Fruit fly (Drosophila melanogaster) whole organism, embryonic: ENCODE results near the gene CG13248.

ENCODE experiments used
- Bteb2 ChIP-seq: fragments of 200-800 bp; sonication (Bioruptor generic); optimal IDR thresholded peaks from 2 replicates; lab custom pipeline; 2016; ENCODE audit warnings: missing biosample characterization, missing genetic modification characterization
- CG10462 ChIP-seq: fragments of 200-800 bp; sonication (Bioruptor generic); optimal IDR thresholded peaks from 2 replicates; lab custom pipeline; 2016; ENCODE audit warnings: missing biosample characterization, missing genetic modification characterization
- CG11456 ChIP-seq: fragments of 200-800 bp; sonication (Bioruptor generic); IDR thresholded peaks from 3 replicates; pipeline ENCODE4 v1.3.6; 2022; ENCODE audit warnings: missing biosample characterization, missing genetic modification characterization
- CG11695 ChIP-seq: fragments of 200-800 bp; sonication (Bioruptor generic); IDR thresholded peaks from 3 replicates; pipeline ENCODE4 v1.3.6; 2022; ENCODE audit warnings: missing biosample characterization, missing genetic modification characterization
- CG12942 ChIP-seq: fragments of 200-800 bp; sonication (Bioruptor generic); optimal IDR thresholded peaks from 3 replicates; lab custom pipeline; 2016; ENCODE audit warnings: missing biosample characterization, missing genetic modification characterization
- CG13287 ChIP-seq: fragments of 200-800 bp; sonication (Bioruptor generic); IDR thresholded peaks from 2 replicates; pipeline ENCODE4 v1.3.6; 2022; ENCODE audit warnings: missing biosample characterization, missing genetic modification characterization; ENCODE audit not compliant: partially characterized antibody
- CG17912 ChIP-seq: fragments of 200-800 bp; sonication (Bioruptor generic); optimal IDR thresholded peaks from 2 replicates; lab custom pipeline; 2018; ENCODE audit warnings: missing biosample characterization, mild to moderate bottlenecking, missing genetic modification characterization
- CG18011 ChIP-seq: fragments of 200-800 bp; sonication (Bioruptor generic); optimal IDR thresholded peaks from 2 replicates; lab custom pipeline; 2017; ENCODE audit warnings: missing biosample characterization, missing genetic modification characterization, mild to moderate bottlenecking, moderate library complexity, missing genotype
- CG1832 ChIP-seq: fragments of 200-800 bp; sonication (Bioruptor generic); optimal IDR thresholded peaks from 2 replicates; lab custom pipeline; 2017; ENCODE audit warnings: missing biosample characterization, mild to moderate bottlenecking, missing genetic modification characterization, inconsistent platforms
- CG2129 ChIP-seq: fragments of 200-800 bp; sonication (Bioruptor generic); IDR thresholded peaks from 2 replicates; pipeline ENCODE4 v1.3.6; 2022; ENCODE audit warnings: missing biosample characterization, missing genetic modification characterization; ENCODE audit not compliant: partially characterized antibody
- CG30020 ChIP-seq: fragments of 200-800 bp; optimal IDR thresholded peaks from 2 replicates; lab custom pipeline; 2019; ENCODE audit warnings: missing biosample characterization, mild to moderate bottlenecking, missing genetic modification characterization, moderate library complexity
- CG31224 ChIP-seq: fragments of 200-800 bp; sonication (Bioruptor generic); IDR thresholded peaks from 2 replicates; pipeline ENCODE4 v1.3.6; 2022; ENCODE audit warnings: missing biosample characterization, missing genetic modification characterization
- CG31441 ChIP-seq: fragments of 200-800 bp; sonication (Bioruptor generic); IDR thresholded peaks from 2 replicates; pipeline ENCODE4 v1.3.6; 2022; ENCODE audit warnings: missing biosample characterization, missing genetic modification characterization
- CG34422 ChIP-seq: fragments of 200-800 bp; sonication (Bioruptor generic); IDR thresholded peaks from 3 replicates; pipeline ENCODE4 v1.3.6; 2022; ENCODE audit warnings: missing biosample characterization, missing genetic modification characterization
- CG4360 ChIP-seq: fragments of 200-800 bp; sonication (Bioruptor generic); IDR thresholded peaks from 2 replicates; pipeline ENCODE4 v1.3.6; 2022; ENCODE audit warnings: missing biosample characterization, missing genetic modification characterization
- CG4707 ChIP-seq: fragments of 200-800 bp; sonication (Bioruptor generic); optimal IDR thresholded peaks from 2 replicates; lab custom pipeline; 2018; ENCODE audit warnings: missing biosample characterization, mild to moderate bottlenecking, missing genetic modification characterization, moderate library complexity
- CG4730 ChIP-seq: fragments of 200-800 bp; sonication (Bioruptor generic); IDR thresholded peaks from 2 replicates; pipeline ENCODE4 v1.3.6; 2022; ENCODE audit warnings: missing biosample characterization, missing genetic modification characterization
- CG5245 ChIP-seq: fragments of 200-800 bp; sonication (Bioruptor generic); optimal IDR thresholded peaks from 3 replicates; lab custom pipeline; 2016; ENCODE audit warnings: missing biosample characterization, missing genetic modification characterization
- CG6813 ChIP-seq: fragments of 200-800 bp; sonication (Bioruptor generic); optimal IDR thresholded peaks from 2 replicates; lab custom pipeline; 2017; ENCODE audit warnings: missing biosample characterization, missing genetic modification characterization, mild to moderate bottlenecking, moderate library complexity, missing genetic modification reagents
- CG6854 ChIP-seq: fragments of 200-800 bp; sonication (Bioruptor generic); optimal IDR thresholded peaks from 3 replicates; lab custom pipeline; 2017; ENCODE audit warnings: missing biosample characterization, mild to moderate bottlenecking, missing genetic modification characterization
- CG8924 ChIP-seq: fragments of 200-800 bp; optimal IDR thresholded peaks from 3 replicates; lab custom pipeline; 2019; ENCODE audit warnings: missing biosample characterization, mild to moderate bottlenecking, missing genetic modification characterization, moderate library complexity
- CG9727 ChIP-seq: fragments of 200-800 bp; sonication (Bioruptor generic); optimal IDR thresholded peaks from 3 replicates; lab custom pipeline; 2017; ENCODE audit warnings: missing biosample characterization, mild to moderate bottlenecking, missing genetic modification characterization
- Camta ChIP-seq: fragments of 200-800 bp; sonication (Bioruptor generic); optimal IDR thresholded peaks from 2 replicates; lab custom pipeline; 2016; ENCODE audit warnings: missing biosample characterization, missing genetic modification characterization
- Deaf1 ChIP-seq: fragments of 200-800 bp; optimal IDR thresholded peaks from 3 replicates; lab custom pipeline; 2019; ENCODE audit warnings: missing biosample characterization, mild to moderate bottlenecking, missing genetic modification characterization, moderate library complexity
- Dip2 ChIP-seq: fragments of 200-800 bp; sonication (Bioruptor generic); IDR thresholded peaks from 2 replicates; pipeline ENCODE4 v1.3.6; 2022; ENCODE audit warnings: missing biosample characterization, missing genetic modification characterization
- HHEX ChIP-seq: fragments of 200-800 bp; sonication (Bioruptor generic); optimal IDR thresholded peaks from 3 replicates; lab custom pipeline; 2017; ENCODE audit warnings: missing biosample characterization, mild to moderate bottlenecking, missing genetic modification characterization, missing genetic modification reagents
- HLH4C ChIP-seq: fragments of 200-800 bp; sonication (Bioruptor generic); IDR thresholded peaks from 3 replicates; pipeline ENCODE4 v1.3.6; 2022; ENCODE audit warnings: missing biosample characterization, missing genetic modification characterization; ENCODE audit not compliant: partially characterized antibody
- MESR4 ChIP-seq: fragments of 200-800 bp; sonication (Bioruptor generic); optimal IDR thresholded peaks from 2 replicates; lab custom pipeline; 2018; ENCODE audit warnings: missing biosample characterization, mild to moderate bottlenecking, missing genetic modification characterization, moderate library complexity
- Med ChIP-seq: fragments of 200-800 bp; sonication (Bioruptor generic); peaks from one replicate; lab custom pipeline; 2016; ENCODE audit warnings: missing biosample characterization, missing genetic modification characterization, mild to moderate bottlenecking, inconsistent platforms, moderate library complexity
- Taf1 ChIP-seq: fragments of 200-800 bp; sonication (Bioruptor generic); IDR thresholded peaks from 2 replicates; pipeline ENCODE4 v1.3.6; 2022; ENCODE audit warnings: missing biosample characterization, missing genetic modification characterization
- aop ChIP-seq: fragments of 200-800 bp; sonication (Bioruptor generic); IDR thresholded peaks from 2 replicates; pipeline ENCODE4 v1.3.6; 2022; ENCODE audit warnings: missing biosample characterization, missing genetic modification characterization
- br ChIP-seq: fragments of >200 bp; optimal IDR thresholded peaks from 2 replicates; lab custom pipeline; 2017
- bsh ChIP-seq, 2 experiments: fragments of 200-800 bp; sonication (Bioruptor generic); optimal IDR thresholded peaks; 2 replicates each; lab custom pipeline; 2017 to 2018; ENCODE audit warnings: mild to moderate bottlenecking in 2 of 2, missing biosample characterization in 2 of 2, missing genetic modification characterization in 2 of 2, moderate library complexity in 1 of 2
- cas ChIP-seq: fragments of 200-800 bp; sonication (Bioruptor generic); IDR thresholded peaks from 2 replicates; pipeline ENCODE4 v1.3.6; 2022; ENCODE audit warnings: missing biosample characterization, missing genetic modification characterization
- esg ChIP-seq: fragments of 200-800 bp; sonication (Bioruptor generic); conservative IDR thresholded peaks from 2 replicates; pipeline ENCODE4 v1.3.6; 2022; ENCODE audit warnings: missing biosample characterization, missing genetic modification characterization
- ewg ChIP-seq: fragments of 200-800 bp; sonication (Bioruptor generic); optimal IDR thresholded peaks from 3 replicates; lab custom pipeline; 2017; ENCODE audit warnings: mild to moderate bottlenecking, missing biosample characterization, missing genetic modification reagents, missing genetic modification characterization
- gem ChIP-seq: fragments of 200-800 bp; sonication (Bioruptor generic); optimal IDR thresholded peaks from 2 replicates; lab custom pipeline; 2019; ENCODE audit warnings: missing biosample characterization, mild to moderate bottlenecking, missing genetic modification characterization, moderate library complexity
- ham ChIP-seq: fragments of 200-800 bp; sonication (Bioruptor generic); IDR thresholded peaks from 2 replicates; pipeline ENCODE4 v1.3.6; 2022; ENCODE audit warnings: missing biosample characterization, missing genetic modification characterization
- hkb ChIP-seq, 2 experiments: fragments of 200-800 bp in 1 of 2; fragments of >200 bp in 1 of 2; sonication (Bioruptor generic) in 1 of 2; IDR thresholded peaks in 1 of 2; optimal IDR thresholded peaks in 1 of 2; 2 replicates each; pipeline versions ENCODE4 v1.3.6 to Lab custom; 2017 to 2022; ENCODE audit warnings: missing biosample characterization in 1 of 2, missing genetic modification characterization in 1 of 2
- klu ChIP-seq: fragments of 200-800 bp; sonication (Bioruptor generic); IDR thresholded peaks from 2 replicates; pipeline ENCODE4 v1.3.6; 2022; ENCODE audit warnings: missing biosample characterization, missing genetic modification characterization
- mam ChIP-seq: fragments of 200-800 bp; sonication (Bioruptor generic); optimal IDR thresholded peaks from 3 replicates; lab custom pipeline; 2016; ENCODE audit warnings: missing biosample characterization, missing genetic modification characterization
- nerfin-1 ChIP-seq: fragments of 200-800 bp; sonication (Bioruptor generic); optimal IDR thresholded peaks from 3 replicates; lab custom pipeline; 2019; ENCODE audit warnings: missing biosample characterization, mild to moderate bottlenecking, missing genetic modification characterization, moderate library complexity
- nerfin-2 ChIP-seq: fragments of 200-800 bp; sonication (Bioruptor generic); IDR thresholded peaks from 2 replicates; pipeline ENCODE4 v1.3.6; 2022; ENCODE audit warnings: missing biosample characterization, missing genetic modification characterization; ENCODE audit not compliant: partially characterized antibody
- nom ChIP-seq: fragments of 200-800 bp; sonication (Bioruptor generic); optimal IDR thresholded peaks from 2 replicates; lab custom pipeline; 2017; ENCODE audit warnings: missing biosample characterization, missing genetic modification characterization, mild to moderate bottlenecking, moderate library complexity, missing genetic modification reagents
- oc ChIP-seq: fragments of 200-800 bp; sonication (Bioruptor generic); optimal IDR thresholded peaks from 2 replicates; lab custom pipeline; 2018; ENCODE audit warnings: missing biosample characterization, mild to moderate bottlenecking, missing genetic modification characterization, moderate library complexity
- seq ChIP-seq: fragments of 200-800 bp; sonication (Bioruptor generic); IDR thresholded peaks from 2 replicates; pipeline ENCODE4 v1.3.6; 2022; ENCODE audit warnings: missing biosample characterization, missing genetic modification characterization
- usp ChIP-seq: fragments of >200 bp; optimal IDR thresholded peaks from 2 replicates; lab custom pipeline; 2017; ENCODE audit warnings: missing biosample characterization, missing genetic modification characterization
- vfl ChIP-seq: fragments of 200-800 bp; sonication (Bioruptor generic); optimal IDR thresholded peaks from 2 replicates; lab custom pipeline; 2016; ENCODE audit warnings: missing biosample characterization, missing genetic modification characterization

CG13248 gene

dm6 chr3L:20444815-20445519, 34.6 kb upstream of the CG13248 start (continued):
- TF ChIP-seq gem (tag; lab: Kevin White, UChicago) (peak; percentile 92), CG30020 (peak; percentile 3), CG8924 (peak; percentile 84), CG9727 (GFP tag; lab: Kevin White, UChicago) (peak; percentile 87), Dip2 (peak; percentile 30; the same call in 1 of the 2 replicates), MESR4 (GFP tag; lab: Kevin White, UChicago) (peak; percentile 14), oc (tag; lab: Kevin White, UChicago) (peak; percentile 81), vfl (peak; percentile 32), Taf1 (GFP tag; lab: Robert Waterston, UW) (peak; percentile 82), CG17912 (GFP tag; lab: Kevin White, UChicago) (no peak), CG10462 (peak; percentile 54), br (lab: Kevin White, UChicago) (no peak), esg (GFP tag; lab: Robert Waterston, UW) (peak; percentile 89), usp (no peak), hkb (optimal IDR thresholded peaks at IDR 0.05; lab: Kevin White, UChicago) (no peak), hkb (GFP tag; IDR thresholded peaks at IDR 0.05; lab: Robert Waterston, UW) (peak; percentile 95), CG12942 (GFP tag; lab: Kevin White, UChicago) (peak; percentile 68), ham (GFP tag; lab: Robert Waterston, UW) (0 out of 2 replicates have a peak, but pooled peaks have one; percentile 50), CG4707 (GFP tag; lab: Kevin White, UChicago) (peak; percentile 66), CG11695 (GFP tag; lab: Robert Waterston, UW) (peak; percentile 94), CG6813 (peak; percentile 85), CG31224 (GFP tag; lab: Robert Waterston, UW) (peak; percentile 75), Bteb2 (GFP tag; lab: Kevin White, UChicago) (peak; percentile 29), CG18011 (peak; percentile 60), CG31441 (GFP tag; lab: Robert Waterston, UW) (peak; percentile 89), CG2129 (GFP tag; lab: Robert Waterston, UW) (no peak), cas (peak; percentile 73)

- TF ChIP-seq nerfin-2 (peak; percentile 52; the same call in 1 of the 2 replicates), CG1832 (GFP tag; lab: Kevin White, UChicago) (peak; percentile 62), nerfin-1 (tag; lab: Kevin White, UChicago) (peak; percentile 1), CG4730 (GFP tag; lab: Robert Waterston, UW) (no peak), CG11456 (GFP tag; lab: Robert Waterston, UW) (no peak), Med (GFP tag; lab: Kevin White, UChicago) (peak; percentile 28), Deaf1 (peak; percentile 42), CG34422 (GFP tag; lab: Robert Waterston, UW) (peak; percentile 17; the same call in 1 of the 3 replicates), CG6854 (GFP tag; lab: Kevin White, UChicago) (peak; percentile 15), bsh (GFP tag; optimal IDR thresholded peaks at IDR 0.05; lab: Kevin White, UChicago) (no peak), ewg (GFP tag; lab: Kevin White, UChicago) (peak; percentile 86), mam (GFP tag; lab: Kevin White, UChicago) (no peak), Camta (GFP tag; lab: Kevin White, UChicago) (no peak), seq (GFP tag; lab: Robert Waterston, UW) (peak; percentile 64; the same call in 1 of the 2 replicates), klu (GFP tag; lab: Robert Waterston, UW) (no peak), HLH4C (no peak; the same call in 2 of the 3 replicates), nom (GFP tag; lab: Kevin White, UChicago) (peak; percentile 16), CG4360 (0 out of 2 replicates have a peak, but pooled peaks have one; percentile 26), CG13287 (GFP tag; lab: Robert Waterston, UW) (peak; percentile 7; the same call in 1 of the 2 replicates), CG5245 (GFP tag; lab: Kevin White, UChicago) (no peak), aop (GFP tag; lab: Robert Waterston, UW) (no peak), HHEX (GFP tag; lab: Kevin White, UChicago) (no peak)
Measured at dm6 chr3L:20442674-20443313, 32.4 kb upstream of the CG13248 start.
